Worm (Caenorhabditis elegans) whole organism, early embryonic: Measurements from ENCODE around the gene his-3.

ENCODE experiments used
- B0310.2 ChIP-seq: sonication (generic microtip); optimal IDR thresholded peaks from 2 replicates; lab custom pipeline; 2016; ENCODE audit warnings: mild to moderate bottlenecking, missing genetic modification characterization, missing compliant biosample characterization
- ama-1 ChIP-seq: fragments of 150-350 bp; optimal IDR thresholded peaks from 2 replicates; lab custom pipeline; 2014
- ceh-13 ChIP-seq: fragments of 200-800 bp; sonication (Bioruptor generic); optimal IDR thresholded peaks from 2 replicates; lab custom pipeline; 2018; ENCODE audit warnings: mild to moderate bottlenecking, missing genetic modification characterization, missing compliant biosample characterization
- ceh-36 ChIP-seq: sonication (generic microtip); optimal IDR thresholded peaks from 2 replicates; lab custom pipeline; 2016; ENCODE audit warnings: missing genetic modification characterization, inconsistent platforms, missing compliant biosample characterization
- flt-1 ChIP-seq: fragments of 200-800 bp; sonication (Bioruptor generic); IDR thresholded peaks from 2 replicates; pipeline ENCODE4 v1.3.6; 2022; ENCODE audit warnings: missing genetic modification characterization, missing compliant biosample characterization
- hmbx-1 ChIP-seq: sonication (generic microtip); optimal IDR thresholded peaks from 2 replicates; lab custom pipeline; 2016; ENCODE audit warnings: mild to moderate bottlenecking, missing genetic modification characterization, missing compliant biosample characterization
- hmg-4 ChIP-seq: fragments of 200-800 bp; sonication (Bioruptor generic); optimal IDR thresholded peaks from 2 replicates; lab custom pipeline; 2018; ENCODE audit warnings: mild to moderate bottlenecking, missing genetic modification characterization, missing compliant biosample characterization
- pes-1 ChIP-seq: fragments of 200-800 bp; sonication (Bioruptor generic); IDR thresholded peaks from 2 replicates; pipeline ENCODE4 v1.3.6; 2022; ENCODE audit warnings: missing genetic modification reagents, missing genetic modification characterization, missing compliant biosample characterization
- sea-1 ChIP-seq: fragments of 200-800 bp; sonication (Bioruptor generic); conservative IDR thresholded peaks from 2 replicates; pipeline ENCODE4 v1.3.6; 2022; ENCODE audit warnings: missing genetic modification characterization, missing compliant biosample characterization
- tbx-11 ChIP-seq: fragments of 200-800 bp; sonication (Bioruptor generic); IDR thresholded peaks from 2 replicates; pipeline ENCODE4 v1.3.6; 2022; ENCODE audit warnings: missing genetic modification characterization, missing compliant biosample characterization
- tra-4 ChIP-seq: sonication (generic microtip); optimal IDR thresholded peaks from 2 replicates; lab custom pipeline; 2017; ENCODE audit warnings: missing genetic modification characterization, missing compliant biosample characterization

DNA sequence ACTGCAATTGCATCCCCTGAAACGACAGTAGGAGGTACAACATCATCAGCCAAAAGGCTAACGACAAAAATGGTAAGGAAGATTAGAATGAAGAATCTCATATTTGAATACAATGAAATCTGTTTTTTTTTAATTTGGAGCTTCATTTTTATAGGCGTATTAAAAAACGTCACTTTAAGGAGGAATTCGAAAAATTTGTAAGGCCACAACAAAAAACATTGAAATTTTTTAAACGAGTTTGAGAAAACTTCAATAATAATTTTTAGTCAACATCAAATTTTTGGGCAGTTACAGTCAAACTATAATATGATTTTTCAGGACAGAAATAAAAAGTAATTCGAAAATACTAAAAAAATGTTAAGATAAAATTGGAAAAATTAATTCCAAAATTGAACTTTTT is 22.2 kb downstream of the his-3 start, which contains the start of gene F14H3.14:
- TF ChIP-seq ama-1 (lab: Kevin White, UChicago), result no peak
- no peak for TF ChIP-seq sea-1 (GFP tag; lab: Robert Waterston, UW)
- no peak for TF ChIP-seq B0310.2
- TF ChIP-seq hmg-4 (GFP tag; lab: Kevin White, UChicago), result no peak
- no peak for TF ChIP-seq ceh-13
- TF ChIP-seq hmbx-1 (tag; lab: Kevin White, UChicago), result no peak
- no peak for TF ChIP-seq tra-4 (tag; lab: Kevin White, UChicago)
- TF ChIP-seq pes-1 (GFP tag; lab: Robert Waterston, UW), result no peak
- no peak for TF ChIP-seq flt-1 (GFP tag; lab: Robert Waterston, UW)
- TF ChIP-seq ceh-36 (tag; lab: Kevin White, UChicago), result no peak
- no peak for TF ChIP-seq tbx-11 (GFP tag; lab: Robert Waterston, UW)
